Worm (Caenorhabditis elegans): ENCODE data around the gene sre-14.

Gene sre-14

ce11 chrIV:12301161-12301560 lies 39.9 kb upstream of the sre-14 start, which contains the start of gene oac-59:
oac-59 (minus strand) TSS chrIV:12301261.
- TF ChIP-seq gmeb-2 (tag; optimal IDR thresholded peaks at IDR 0.05) (no peak), C38D4.7 (GFP tag; optimal IDR thresholded peaks at IDR 0.05) (no peak), ama-1 (optimal IDR thresholded peaks at IDR 0.05) (no peak), ceh-31 (tag; optimal IDR thresholded peaks at IDR 0.05) (no peak), ceh-6 (GFP tag; optimal IDR thresholded peaks at IDR 0.05) (no peak), ztf-16 (tag; optimal IDR thresholded peaks at IDR 0.05) (no peak), ceh-19 (GFP tag; optimal IDR thresholded peaks at IDR 0.05) (no peak), fkh-10 (GFP tag; optimal IDR thresholded peaks at IDR 0.05) (no peak), mec-3 (tag; optimal IDR thresholded peaks at IDR 0.05; ENCODE audit: borderline replicate concordance) (no peak), ceh-9 (tag; optimal IDR thresholded peaks at IDR 0.05) (no peak), F13H6.1 (tag; optimal IDR thresholded peaks at IDR 0.05) (no peak)

- TF ChIP-seq elt-2 (tag; optimal IDR thresholded peaks at IDR 0.05) (no peak), pax-1 (tag; optimal IDR thresholded peaks at IDR 0.05) (no peak), ceh-34 (tag; optimal IDR thresholded peaks at IDR 0.05) (no peak), rnt-1 (tag; optimal IDR thresholded peaks at IDR 0.05) (no peak), ceh-9 (tag; optimal IDR thresholded peaks at IDR 0.05) (no peak), pqm-1 (tag; optimal IDR thresholded peaks at IDR 0.05) (no peak), ceh-45 (GFP tag; IDR thresholded peaks at IDR 0.05) (no peak), ceh-18 (tag; optimal IDR thresholded peaks at IDR 0.05) (no peak), odd-2 (tag; optimal IDR thresholded peaks at IDR 0.05) (no peak), ref-2 (tag; optimal IDR thresholded peaks at IDR 0.05) (no peak), C08G9.2 (tag; optimal IDR thresholded peaks at IDR 0.05) (no peak), elt-4 (tag; optimal IDR thresholded peaks at IDR 0.05) (no peak), unc-86 (tag; optimal IDR thresholded peaks at IDR 0.05) (no peak), eyg-1 (tag; optimal IDR thresholded peaks at IDR 0.05) (no peak), ttx-3 (tag; optimal IDR thresholded peaks at IDR 0.05) (no peak), hlh-6 (tag; optimal IDR thresholded peaks at IDR 0.05) (no peak), lin-11 (tag; optimal IDR thresholded peaks at IDR 0.05) (no peak), ama-1 (optimal IDR thresholded peaks at IDR 0.05) (no peak), che-1 (tag; optimal IDR thresholded peaks at IDR 0.05) (no peak), ceh-19 (GFP tag; optimal IDR thresholded peaks at IDR 0.05) (no peak)
Observed at ce11 chrIV:12290744-12291143, 29.5 kb upstream of the sre-14 start, which contains the start of gene C42C1.8. C42C1.8 (plus strand) TSS chrIV:12291044.

ce11 chrIV:12289149-12289548 lies 27.9 kb upstream of the sre-14 start, which contains the start of gene C42C1.9:
C42C1.9 (plus strand) TSS chrIV:12289449.
- TF ChIP-seq ama-1 (optimal IDR thresholded peaks at IDR 0.05) (no peak), ceh-2 (tag; optimal IDR thresholded peaks at IDR 0.05) (no peak), unc-42 (tag; optimal IDR thresholded peaks at IDR 0.05) (no peak), hlh-8 (tag; optimal IDR thresholded peaks at IDR 0.05) (no peak), che-1 (tag; optimal IDR thresholded peaks at IDR 0.05) (no peak), hlh-15 (tag; optimal IDR thresholded peaks at IDR 0.05) (no peak), K02D7.2 (tag; optimal IDR thresholded peaks at IDR 0.05) (no peak), pqm-1 (tag; optimal IDR thresholded peaks at IDR 0.05) (no peak), nfya-1 (tag; optimal IDR thresholded peaks at IDR 0.05) (no peak), pha-2 (tag; optimal IDR thresholded peaks at IDR 0.05) (no peak), lin-11 (tag; optimal IDR thresholded peaks at IDR 0.05) (no peak), pat-9 (tag; optimal IDR thresholded peaks at IDR 0.05) (no peak), eyg-1 (tag; optimal IDR thresholded peaks at IDR 0.05) (no peak), rnt-1 (tag; optimal IDR thresholded peaks at IDR 0.05) (no peak), npax-4 (tag; optimal IDR thresholded peaks at IDR 0.05) (no peak), odd-2 (tag; optimal IDR thresholded peaks at IDR 0.05) (no peak)

ce11 chrIV:12287628-12288027 lies 26.4 kb upstream of the sre-14 start, which contains the start of gene erl-1:
erl-1 (plus strand) TSS chrIV:12287928.
- TF ChIP-seq dve-1 (tag; optimal IDR thresholded peaks at IDR 0.05) (no peak), dmd-4 (tag; optimal IDR thresholded peaks at IDR 0.05; ENCODE audit: borderline replicate concordance) (no peak), ceh-45 (GFP tag; IDR thresholded peaks at IDR 0.05) (no peak), ahr-1 (tag; optimal IDR thresholded peaks at IDR 0.05) (no peak), fkh-6 (tag; optimal IDR thresholded peaks at IDR 0.05) (no peak), tbx-2 (tag; optimal IDR thresholded peaks at IDR 0.05) (no peak), eyg-1 (tag; optimal IDR thresholded peaks at IDR 0.05) (no peak), lim-6 (tag; optimal IDR thresholded peaks at IDR 0.05) (no peak), pha-4 (tag; optimal IDR thresholded peaks at IDR 0.05) (no peak), tbx-7 (tag; optimal IDR thresholded peaks at IDR 0.05) (no peak), ceh-14 (tag; optimal IDR thresholded peaks at IDR 0.05) (no peak), fax-1 (tag; optimal IDR thresholded peaks at IDR 0.05) (no peak)

All from whole organism, late embryonic.